Fruit fly (Drosophila melanogaster): ENCODE data around the gene CG17375.
A peak's percentile ranks its signal among the peaks of the same experiment; 100 is the strongest.

CG17375 gene

DNA sequence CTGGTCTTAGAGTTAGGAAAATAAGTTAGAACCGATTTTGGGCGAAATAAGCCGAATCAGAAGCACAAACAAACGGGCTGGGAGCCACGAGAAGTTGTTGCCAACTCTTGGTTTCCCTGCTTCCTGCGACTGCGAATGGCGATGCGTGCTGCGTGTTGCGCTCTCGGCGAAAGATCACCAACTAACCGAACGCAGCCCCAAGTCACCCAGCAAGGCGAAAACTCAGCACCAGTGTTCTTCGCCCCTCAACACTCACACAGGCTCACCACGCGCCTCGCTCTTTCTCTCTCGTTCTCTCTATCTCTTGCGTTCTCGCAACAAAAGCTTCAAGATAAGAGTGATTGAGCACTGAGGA is 18.9 kb downstream of the CG17375 start, which contains the start of gene nrv1 (continued):
- TF ChIP-seq zfh1 (GFP tag; IDR thresholded peaks at IDR 0.05) (no peak), gcm2 (GFP tag; optimal IDR thresholded peaks at IDR 0.05) (no peak), Atf-2 (GFP tag; optimal IDR thresholded peaks at IDR 0.05) (no peak), Jarid2 (GFP tag; optimal IDR thresholded peaks at IDR 0.05) (peak; percentile 91), ci (GFP tag; IDR thresholded peaks at IDR 0.05) (peak; percentile 17; the same call in 2 of the 3 replicates), hbn (GFP tag; IDR thresholded peaks at IDR 0.05; ENCODE audit: partially characterized antibody) (no peak), CG13287 (GFP tag; IDR thresholded peaks at IDR 0.05; ENCODE audit: partially characterized antibody) (peak; percentile 56), cg (GFP tag; optimal IDR thresholded peaks at IDR 0.05) (peak; percentile 14), Opbp (GFP tag; IDR thresholded peaks at IDR 0.05; ENCODE audit: partially characterized antibody) (0 out of 3 replicates have a peak, but pooled peaks have one; percentile 29), chinmo (GFP tag; IDR thresholded peaks at IDR 0.05; ENCODE audit: partially characterized antibody) (peak; percentile 85; the same call in 2 of the 4 replicates), unc-4 (GFP tag; IDR thresholded peaks at IDR 0.05; ENCODE audit: partially characterized antibody) (peak; percentile 38; the same call in 1 of the 2 replicates), tna (GFP tag; IDR thresholded peaks at IDR 0.05; ENCODE audit: partially characterized antibody) (peak; percentile 32; the same call in 1 of the 2 replicates), dm (GFP tag; optimal IDR thresholded peaks at IDR 0.05) (no peak), dmrt11E (tag; optimal IDR thresholded peaks at IDR 0.05) (no peak), CG32772 (GFP tag; IDR thresholded peaks at IDR 0.05) (no peak), Trl (optimal IDR thresholded peaks at IDR 0.05) (peak; percentile 78 to 86), Trl (GFP tag; optimal IDR thresholded peaks at IDR 0.05) (no peak), crol (GFP tag; IDR thresholded peaks at IDR 0.05) (peak; percentile 73; the same call in 1 of the 2 replicates), CG6791 (GFP tag; IDR thresholded peaks at IDR 0.05; ENCODE audit: partially characterized antibody) (no peak), Dad (GFP tag; optimal IDR thresholded peaks at IDR 0.05) (no peak), az2 (GFP tag; optimal IDR thresholded peaks at IDR 0.05) (no peak), onecut (GFP tag; IDR thresholded peaks at IDR 0.05) (no peak), amos (GFP tag; IDR thresholded peaks at IDR 0.05; ENCODE audit: partially characterized antibody) (peak; percentile 56; the same call in 1 of the 2 replicates), CG6654 (GFP tag; optimal IDR thresholded peaks at IDR 0.05) (no peak), CG34224 (GFP tag; IDR thresholded peaks at IDR 0.05; ENCODE audit: partially characterized antibody) (peak; percentile 21; the same call in 1 of the 3 replicates), ap (GFP tag; IDR thresholded peaks at IDR 0.05) (no peak), Blimp-1 (GFP tag; optimal IDR thresholded peaks at IDR 0.05) (no peak), CG42726 (GFP tag; IDR thresholded peaks at IDR 0.05; ENCODE audit: partially characterized antibody) (peak; percentile 81), klu (GFP tag; IDR thresholded peaks at IDR 0.05) (no peak), Scr (GFP tag; IDR thresholded peaks at IDR 0.05; ENCODE audit: partially characterized antibody) (0 out of 2 replicates have a peak, but pooled peaks have one; percentile 38), z (GFP tag; IDR thresholded peaks at IDR 0.05) (peak; percentile 84), Hr39 (optimal IDR thresholded peaks at IDR 0.05) (no peak), tgo (GFP tag; IDR thresholded peaks at IDR 0.05) (no peak), ato (GFP tag; IDR thresholded peaks at IDR 0.05; ENCODE audit: partially characterized antibody) (peak; percentile 51; the same call in 1 of the 2 replicates)

dm6 chr2L:6785583-6785982 is 20.0 kb downstream of the CG17375 start:
- TF ChIP-seq CG2120 (GFP tag; optimal IDR thresholded peaks at IDR 0.05) (no peak), C15 (GFP tag; IDR thresholded peaks at IDR 0.05) (no peak), jumu (GFP tag; optimal IDR thresholded peaks at IDR 0.05) (no peak), crol (GFP tag; IDR thresholded peaks at IDR 0.05) (0 out of 2 replicates have a peak, but pooled peaks have one; percentile 13), CG14441 (GFP tag; IDR thresholded peaks at IDR 0.05) (no peak), pita (GFP tag; optimal IDR thresholded peaks at IDR 0.05) (no peak), CG7372 (GFP tag; IDR thresholded peaks at IDR 0.05) (no peak), CG33557 (GFP tag; optimal IDR thresholded peaks at IDR 0.05) (no peak), Hand (GFP tag; optimal IDR thresholded peaks at IDR 0.05) (no peak), CG13894 (tag; optimal IDR thresholded peaks at IDR 0.05) (peak; percentile 4), eve (GFP tag; optimal IDR thresholded peaks at IDR 0.05) (peak in 1 of 2 experiments; percentile 18), nerfin-2 (GFP tag; IDR thresholded peaks at IDR 0.05; ENCODE audit: partially characterized antibody) (no peak), repo (GFP tag; optimal IDR thresholded peaks at IDR 0.05) (no peak), CG17359 (tag; optimal IDR thresholded peaks at IDR 0.05) (no peak), kay (GFP tag; optimal IDR thresholded peaks at IDR 0.05) (no peak), Pdp1 (GFP tag; optimal IDR thresholded peaks at IDR 0.05) (peak in 1 of 2 experiments; percentile 29), gsb-n (tag; optimal IDR thresholded peaks at IDR 0.05) (no peak), Med (GFP tag) (peak; percentile 27), Hey (tag; optimal IDR thresholded peaks at IDR 0.05) (peak; percentile 32)
